Worm (Caenorhabditis elegans) whole organism, L2 larva: ENCODE data around the gene srw-71.
A peak's percentile ranks its signal among the peaks of the same experiment; 100 is the strongest.

ENCODE experiments used
- C34F6.9 ChIP-seq: fragments of 150-350 bp; optimal IDR thresholded peaks from 2 replicates; lab custom pipeline; 2014; ENCODE audit warnings: missing biosample characterization, missing genetic modification characterization
- R02D3.7 ChIP-seq: fragments of 150-350 bp; optimal IDR thresholded peaks from 2 replicates; lab custom pipeline; 2014; ENCODE audit warnings: missing biosample characterization, missing genetic modification characterization
- Y55F3AM.14 ChIP-seq: fragments of 200-800 bp; sonication (Bioruptor generic); optimal IDR thresholded peaks from 2 replicates; lab custom pipeline; 2018; ENCODE audit warnings: mild to moderate bottlenecking, missing genetic modification characterization, missing compliant biosample characterization
- ZK546.5 ChIP-seq: sonication (generic microtip); optimal IDR thresholded peaks from 2 replicates; lab custom pipeline; 2017; ENCODE audit warnings: missing biosample characterization, missing genetic modification characterization
- alr-1 ChIP-seq: fragments of 150-350 bp; optimal IDR thresholded peaks from 2 replicates; lab custom pipeline; 2014; ENCODE audit warnings: missing biosample characterization, missing genetic modification characterization
- ceh-16 ChIP-seq: fragments of 150-350 bp; optimal IDR thresholded peaks from 2 replicates; lab custom pipeline; 2014; ENCODE audit warnings: missing biosample characterization, missing genetic modification characterization
- crh-2 ChIP-seq: sonication (generic microtip); optimal IDR thresholded peaks from 2 replicates; lab custom pipeline; 2017; ENCODE audit warnings: missing biosample characterization, missing genetic modification characterization
- egl-27 ChIP-seq: sonication (generic microtip); optimal IDR thresholded peaks from 3 replicates; lab custom pipeline; 2017; ENCODE audit warnings: missing biosample characterization, missing genetic modification reagents, missing genetic modification characterization
- elt-1 ChIP-seq: fragments of 150-350 bp; optimal IDR thresholded peaks from 2 replicates; lab custom pipeline; 2014; ENCODE audit warnings: missing biosample characterization, missing genetic modification characterization
- fos-1 ChIP-seq: fragments of 150-350 bp; optimal IDR thresholded peaks from 2 replicates; lab custom pipeline; 2014; ENCODE audit warnings: missing biosample characterization, missing genetic modification characterization
- gmeb-1 ChIP-seq: fragments of 150-350 bp; optimal IDR thresholded peaks from 2 replicates; lab custom pipeline; 2014; ENCODE audit warnings: missing biosample characterization, missing genetic modification characterization
- lin-11 ChIP-seq: fragments of 150-350 bp; sonication (generic microtip); optimal IDR thresholded peaks from 2 replicates; lab custom pipeline; 2014; ENCODE audit warnings: missing biosample characterization, missing genetic modification characterization, inconsistent platforms, mixed read lengths
- lin-13 ChIP-seq: fragments of 150-350 bp; optimal IDR thresholded peaks from 2 replicates; lab custom pipeline; 2014; ENCODE audit warnings: missing biosample characterization, missing genetic modification reagents, missing genetic modification characterization
- lsy-2 ChIP-seq, 2 experiments: fragments of 150-350 bp in 1 of 2; sonication (generic microtip) in 1 of 2; optimal IDR thresholded peaks; 2 replicates each; lab custom pipeline; 2014 to 2017; ENCODE audit warnings: missing biosample characterization in 2 of 2, missing genetic modification characterization in 2 of 2
- mab-5 ChIP-seq: fragments of 150-350 bp; optimal IDR thresholded peaks from 2 replicates; lab custom pipeline; 2014; ENCODE audit warnings: missing biosample characterization, missing genetic modification characterization
- mbf-1 ChIP-seq: sonication (generic microtip); optimal IDR thresholded peaks from 2 replicates; lab custom pipeline; 2017; ENCODE audit warnings: missing biosample characterization, missing genetic modification characterization
- mdl-1 ChIP-seq, 2 experiments: fragments of 150-350 bp in 1 of 2; sonication (generic microtip) in 1 of 2; optimal IDR thresholded peaks; 2 replicates each; lab custom pipeline; 2017; ENCODE audit warnings: missing biosample characterization in 2 of 2, missing genetic modification characterization in 2 of 2
- nhr-12 ChIP-seq: fragments of 150-350 bp; optimal IDR thresholded peaks from 2 replicates; lab custom pipeline; 2014; ENCODE audit warnings: missing biosample characterization, missing genetic modification characterization
- nhr-129 ChIP-seq: fragments of 150-350 bp; optimal IDR thresholded peaks from 2 replicates; lab custom pipeline; 2014; ENCODE audit warnings: missing biosample characterization, missing genetic modification characterization
- nhr-21 ChIP-seq: fragments of 150-350 bp; optimal IDR thresholded peaks from 2 replicates; lab custom pipeline; 2014; ENCODE audit warnings: missing biosample characterization, missing genetic modification characterization
- nhr-23 ChIP-seq: fragments of 150-350 bp; optimal IDR thresholded peaks from 2 replicates; lab custom pipeline; 2014; ENCODE audit warnings: missing biosample characterization, missing genetic modification reagents, missing genetic modification characterization
- nhr-237 ChIP-seq: fragments of 150-350 bp; optimal IDR thresholded peaks from 2 replicates; lab custom pipeline; 2014; ENCODE audit warnings: missing biosample characterization, missing genetic modification characterization
- nhr-77 ChIP-seq: fragments of 150-350 bp; optimal IDR thresholded peaks from 2 replicates; lab custom pipeline; 2014; ENCODE audit warnings: missing biosample characterization, missing genetic modification characterization
- skn-1 ChIP-seq: sonication (generic microtip); optimal IDR thresholded peaks from 2 replicates; lab custom pipeline; 2017; ENCODE audit warnings: missing biosample characterization, missing genetic modification characterization
- unc-39 ChIP-seq: fragments of 150-350 bp; optimal IDR thresholded peaks from 2 replicates; lab custom pipeline; 2014; ENCODE audit warnings: missing biosample characterization, missing genetic modification characterization
- unc-55 ChIP-seq: fragments of 150-350 bp; sonication (generic microtip); optimal IDR thresholded peaks from 3 replicates; lab custom pipeline; 2014; ENCODE audit warnings: missing biosample characterization, missing genetic modification reagents, missing genetic modification characterization
- unc-62 ChIP-seq: fragments of 150-350 bp; optimal IDR thresholded peaks from 2 replicates; lab custom pipeline; 2014; ENCODE audit warnings: missing biosample characterization, missing genetic modification reagents, missing genetic modification characterization
- zag-1 ChIP-seq: fragments of 150-350 bp; optimal IDR thresholded peaks from 2 replicates; lab custom pipeline; 2014; ENCODE audit warnings: missing biosample characterization, missing genetic modification characterization
- ztf-1 ChIP-seq: fragments of 200-800 bp; sonication (Bioruptor generic); conservative IDR thresholded peaks from 2 replicates; pipeline ENCODE4 v1.3.6; 2022; ENCODE audit warnings: missing genetic modification characterization, missing compliant biosample characterization
- ztf-4 ChIP-seq: fragments of 150-350 bp; optimal IDR thresholded peaks from 2 replicates; lab custom pipeline; 2014; ENCODE audit warnings: missing biosample characterization, missing genetic modification characterization

Gene srw-71

DNA sequence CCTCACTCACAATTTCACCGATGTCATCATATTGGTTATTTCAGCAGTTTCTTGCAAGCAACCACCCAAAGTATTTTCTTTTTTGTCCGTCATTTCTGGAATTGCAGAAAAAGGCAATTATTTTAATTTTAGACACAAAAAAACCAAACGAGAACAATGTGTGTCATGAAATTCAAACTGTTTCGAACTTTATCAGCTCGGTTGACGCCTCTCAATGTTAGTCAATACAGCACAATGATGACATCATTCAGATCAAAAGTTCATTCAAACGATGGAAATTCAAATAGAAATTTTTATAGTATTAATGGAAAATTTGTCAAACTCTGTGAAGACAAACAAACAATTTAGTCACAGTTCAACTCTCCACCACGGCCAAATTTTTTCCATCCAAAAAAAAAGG lies 39.0 kb downstream of the srw-71 start, which contains the start of gene fbxa-105:
Gene fbxa-105, minus strand, starts transcription at position 97 of the 400 bp plus-strand sequence.
- TF ChIP-seq fos-1 (tag; lab: Kevin White, UChicago), result peak; percentile 70
- no peak for TF ChIP-seq Y55F3AM.14 (GFP tag; lab: Kevin White, UChicago)
- no peak for TF ChIP-seq mab-5 (tag; lab: Kevin White, UChicago)

DNA sequence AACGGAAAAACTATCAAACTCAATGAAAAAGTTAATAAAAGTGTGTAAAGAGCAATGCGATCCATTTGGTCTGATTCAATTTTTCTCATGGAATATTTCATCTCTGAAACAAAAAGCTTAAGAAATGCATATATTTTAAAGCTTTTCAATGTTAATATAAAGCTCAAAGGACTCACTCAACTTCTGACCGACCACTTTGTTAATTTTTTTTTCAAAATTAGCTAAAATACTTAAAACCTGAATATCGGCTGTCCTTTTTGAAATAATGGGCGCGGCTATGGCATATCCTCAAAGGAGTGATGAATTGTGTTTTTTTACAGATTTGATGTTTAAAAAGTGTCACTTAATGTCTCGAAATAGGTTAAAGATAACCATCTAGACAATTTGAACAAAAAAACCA lies 41.1 kb downstream of the srw-71 start, which contains the start of gene C02H6.1:
Gene C02H6.1, minus strand, starts transcription at position 101 of the 400 bp plus-strand sequence.
- TF ChIP-seq C34F6.9 (no peak), lsy-2 (tag; optimal IDR thresholded peaks at IDR 0.05; lab: Kevin White, UChicago) (no peak)

ce11 chrV:7387755-7388154 lies 43.2 kb downstream of the srw-71 start, which contains the start of gene C02H6.3:
TSS of gene C02H6.3 (minus strand) at chrV:7387855.
- TF ChIP-seq unc-39 (tag; lab: Kevin White, UChicago) (no peak), ztf-4 (tag; lab: Kevin White, UChicago) (no peak), alr-1 (tag; lab: Kevin White, UChicago) (no peak), mbf-1 (tag; lab: Kevin White, UChicago) (no peak), fos-1 (tag; lab: Kevin White, UChicago) (no peak), nhr-77 (tag; lab: Kevin White, UChicago) (no peak), nhr-23 (tag; lab: Kevin White, UChicago) (no peak), unc-55 (GFP tag; lab: Kevin White, UChicago) (no peak), egl-27 (tag; lab: Kevin White, UChicago) (no peak), nhr-21 (tag; lab: Kevin White, UChicago) (no peak)

- no peak for TF ChIP-seq mbf-1 (tag; lab: Kevin White, UChicago)
- peak; percentile 6 for TF ChIP-seq unc-55 (GFP tag; lab: Kevin White, UChicago)
- TF ChIP-seq unc-62, result no peak
- no peak for TF ChIP-seq nhr-129
- no peak for TF ChIP-seq mab-5 (tag; lab: Kevin White, UChicago)
- no peak for TF ChIP-seq elt-1 (tag; lab: Kevin White, UChicago)
- TF ChIP-seq lsy-2 (tag; optimal IDR thresholded peaks at IDR 0.05; lab: Kevin White, UChicago), result no peak
- TF ChIP-seq nhr-21 (tag; lab: Kevin White, UChicago), result no peak
- TF ChIP-seq lin-13, result no peak
- peak; percentile 2 for TF ChIP-seq fos-1 (tag; lab: Kevin White, UChicago)
Observed at ce11 chrV:7386052-7386573, 44.8 kb downstream of the srw-71 start, which contains the start of gene srp-6. TSS of gene srp-6 (minus strand) at chrV:7386102.

ce11 chrV:7381008-7381407 lies 49.9 kb downstream of the srw-71 start, which contains the start of gene C03G6.17:
TSS of gene C03G6.17 (minus strand) at chrV:7381108.
- TF ChIP-seq lsy-2 (tag; optimal IDR thresholded peaks at IDR 0.05; lab: Kevin White, UChicago) (no peak), skn-1 (tag; lab: Kevin White, UChicago) (no peak)

ce11 chrV:7379384-7379783 lies 51.5 kb downstream of the srw-71 start, which contains the start of gene srsx-24:
TSS of gene srsx-24 (minus strand) at chrV:7379484.
- TF ChIP-seq Y55F3AM.14 (GFP tag; lab: Kevin White, UChicago), result no peak
- TF ChIP-seq lin-11 (tag; lab: Kevin White, UChicago), result no peak
- TF ChIP-seq ztf-1 (GFP tag; lab: Robert Waterston, UW), result no peak
- no peak for TF ChIP-seq crh-2
- TF ChIP-seq zag-1 (tag; lab: Kevin White, UChicago), result no peak
- TF ChIP-seq ceh-16 (tag; lab: Kevin White, UChicago), result no peak
- no peak for TF ChIP-seq egl-27 (tag; lab: Kevin White, UChicago)
- no peak for TF ChIP-seq unc-62
- TF ChIP-seq ZK546.5, result no peak
- no peak for TF ChIP-seq lsy-2 (tag; optimal IDR thresholded peaks at IDR 0.05; lab: Kevin White, UChicago)
- TF ChIP-seq nhr-77 (tag; lab: Kevin White, UChicago), result no peak
- no peak for TF ChIP-seq nhr-237 (tag; lab: Kevin White, UChicago)
- TF ChIP-seq gmeb-1, result no peak
- no peak for TF ChIP-seq C34F6.9
- no peak for TF ChIP-seq nhr-12
- no peak for TF ChIP-seq mdl-1 (tag; optimal IDR thresholded peaks at IDR 0.05; lab: Kevin White, UChicago)
- no peak for TF ChIP-seq R02D3.7 (tag; lab: Kevin White, UChicago)
- TF ChIP-seq, all 48 proteins: peak for 0
